Worm (Caenorhabditis elegans): ENCODE results near the gene pdha-1.

DNA sequence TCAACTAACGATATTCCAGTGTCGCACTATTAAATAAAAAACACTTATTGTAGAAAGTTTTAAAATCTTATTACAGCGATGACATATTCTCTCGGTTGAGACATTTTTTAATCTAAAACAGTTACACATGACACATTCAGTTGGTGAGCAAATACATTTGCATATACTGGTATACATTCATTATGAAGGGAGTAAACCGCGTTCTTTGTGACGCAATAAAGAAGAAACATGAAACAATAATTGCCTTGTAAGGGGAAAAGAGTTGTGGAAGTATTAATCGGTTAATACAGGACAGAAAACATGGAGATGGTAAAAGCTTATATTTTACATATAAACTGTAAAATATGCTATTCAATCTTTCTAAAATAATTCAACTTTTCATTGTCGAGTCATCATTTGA lies 14.8 kb upstream of the pdha-1 start:
- TF ChIP-seq lsy-2 (tag; optimal IDR thresholded peaks at IDR 0.05) (no peak), aly-2 (tag; optimal IDR thresholded peaks at IDR 0.05) (no peak), egl-27 (tag; optimal IDR thresholded peaks at IDR 0.05) (no peak), nhr-6 (tag; optimal IDR thresholded peaks at IDR 0.05) (no peak), R02D3.7 (tag; optimal IDR thresholded peaks at IDR 0.05) (no peak), mdl-1 (tag; optimal IDR thresholded peaks at IDR 0.05) (no peak), nhr-77 (tag; optimal IDR thresholded peaks at IDR 0.05) (no peak), unc-39 (tag; optimal IDR thresholded peaks at IDR 0.05) (no peak), pha-4 (GFP tag; IDR thresholded peaks at IDR 0.05) (no peak), pha-4 (tag; optimal IDR thresholded peaks at IDR 0.05) (no peak), pqm-1 (tag; optimal IDR thresholded peaks at IDR 0.05) (no peak), lin-38 (GFP tag; IDR thresholded peaks at IDR 0.05) (no peak), lin-15B (tag; optimal IDR thresholded peaks at IDR 0.05) (no peak)
